Worm (Caenorhabditis elegans) whole organism, late embryonic: Measurements from ENCODE around the gene R193.2.

Experiments used
- C08G9.2 ChIP-seq: sonication (generic microtip); optimal IDR thresholded peaks from 2 replicates; lab custom pipeline; 2016; ENCODE audit warnings: mild to moderate bottlenecking, missing genetic modification characterization, moderate library complexity, missing compliant biosample characterization
- C38D4.7 ChIP-seq: fragments of 200-800 bp; sonication (Bioruptor generic); optimal IDR thresholded peaks from 2 replicates; lab custom pipeline; 2018; ENCODE audit warnings: mild to moderate bottlenecking, missing genetic modification characterization, moderate library complexity, missing compliant biosample characterization
- T23F11.4 ChIP-seq: fragments of 200-800 bp; sonication (Bioruptor generic); optimal IDR thresholded peaks from 2 replicates; lab custom pipeline; 2018; ENCODE audit warnings: mild to moderate bottlenecking, missing genetic modification characterization, missing compliant biosample characterization
- Y22D7AL.16 ChIP-seq: sonication (generic microtip); optimal IDR thresholded peaks from 2 replicates; lab custom pipeline; 2016; ENCODE audit warnings: missing genetic modification characterization, missing compliant biosample characterization
- ahr-1 ChIP-seq: sonication (generic microtip); optimal IDR thresholded peaks from 2 replicates; lab custom pipeline; 2016; ENCODE audit warnings: missing genetic modification characterization, missing compliant biosample characterization
- ama-1 ChIP-seq: fragments of 150-350 bp; optimal IDR thresholded peaks from 2 replicates; lab custom pipeline; 2014
- ceh-18 ChIP-seq: sonication (generic microtip); optimal IDR thresholded peaks from 2 replicates; lab custom pipeline; 2016; ENCODE audit warnings: missing genetic modification characterization, missing compliant biosample characterization
- ceh-22 ChIP-seq: sonication (generic microtip); optimal IDR thresholded peaks from 2 replicates; lab custom pipeline; 2017; ENCODE audit warnings: missing biosample characterization, missing genetic modification characterization
- ceh-24 ChIP-seq: sonication (generic microtip); optimal IDR thresholded peaks from 2 replicates; lab custom pipeline; 2016; ENCODE audit warnings: mild to moderate bottlenecking, missing genetic modification characterization, missing compliant biosample characterization
- ceh-30 ChIP-seq: fragments of 150-350 bp; optimal IDR thresholded peaks from 2 replicates; lab custom pipeline; 2014; ENCODE audit warnings: missing biosample characterization, missing genetic modification characterization
- ceh-34 ChIP-seq: sonication (generic microtip); optimal IDR thresholded peaks from 2 replicates; lab custom pipeline; 2016; ENCODE audit warnings: mild to moderate bottlenecking, missing genetic modification characterization, missing compliant biosample characterization
- ceh-45 ChIP-seq: fragments of 200-800 bp; sonication (Bioruptor generic); IDR thresholded peaks from 2 replicates; pipeline ENCODE4 v1.3.6; 2022; ENCODE audit warnings: missing genetic modification reagents, missing genetic modification characterization, missing compliant biosample characterization
- ceh-6 ChIP-seq: fragments of 200-800 bp; sonication (Bioruptor generic); optimal IDR thresholded peaks from 2 replicates; lab custom pipeline; 2018; ENCODE audit warnings: mild to moderate bottlenecking, missing genetic modification characterization, missing compliant biosample characterization
- che-1 ChIP-seq: sonication (generic microtip); optimal IDR thresholded peaks from 2 replicates; lab custom pipeline; 2016; ENCODE audit warnings: mild to moderate bottlenecking, missing genetic modification characterization, missing compliant biosample characterization
- dmd-4 ChIP-seq: sonication (generic microtip); optimal IDR thresholded peaks from 2 replicates; lab custom pipeline; 2016; ENCODE audit warnings: borderline replicate concordance, missing genetic modification characterization, missing compliant biosample characterization
- dve-1 ChIP-seq: sonication (generic microtip); optimal IDR thresholded peaks from 2 replicates; lab custom pipeline; 2017; ENCODE audit warnings: antibody characterized with exemption, mild to moderate bottlenecking, missing genetic modification characterization, missing compliant biosample characterization
- elt-2 ChIP-seq: sonication (generic microtip); optimal IDR thresholded peaks from 2 replicates; lab custom pipeline; 2016; ENCODE audit warnings: missing genetic modification reagents, missing genetic modification characterization, missing compliant biosample characterization
- eyg-1 ChIP-seq: sonication (generic microtip); optimal IDR thresholded peaks from 2 replicates; lab custom pipeline; 2016; ENCODE audit warnings: missing genotype, missing genetic modification characterization, missing compliant biosample characterization
- fkh-10 ChIP-seq: fragments of 150-350 bp; optimal IDR thresholded peaks from 2 replicates; lab custom pipeline; 2014; ENCODE audit warnings: missing biosample characterization, missing genetic modification reagents, missing genetic modification characterization
- fkh-6 ChIP-seq: sonication (generic microtip); optimal IDR thresholded peaks from 2 replicates; lab custom pipeline; 2016; ENCODE audit warnings: missing genetic modification characterization, missing compliant biosample characterization
- hlh-13 ChIP-seq: fragments of 200-800 bp; sonication (Bioruptor generic); optimal IDR thresholded peaks from 2 replicates; lab custom pipeline; 2018; ENCODE audit warnings: mild to moderate bottlenecking, missing genetic modification characterization, missing compliant biosample characterization
- hlh-15 ChIP-seq: sonication (generic microtip); optimal IDR thresholded peaks from 2 replicates; lab custom pipeline; 2016; ENCODE audit warnings: missing genetic modification characterization, missing compliant biosample characterization
- hlh-30 ChIP-seq: sonication (generic microtip); optimal IDR thresholded peaks from 2 replicates; lab custom pipeline; 2017; ENCODE audit warnings: antibody characterized with exemption, missing genetic modification characterization, missing compliant biosample characterization; ENCODE audit not compliant: insufficient read depth
- hlh-8 ChIP-seq: sonication (generic microtip); optimal IDR thresholded peaks from 2 replicates; lab custom pipeline; 2016; ENCODE audit warnings: missing genotype, missing genetic modification characterization, missing compliant biosample characterization
- lim-6 ChIP-seq: sonication (generic microtip); optimal IDR thresholded peaks from 2 replicates; lab custom pipeline; 2016; ENCODE audit warnings: missing genetic modification characterization, missing compliant biosample characterization
- mec-3 ChIP-seq: sonication (generic microtip); optimal IDR thresholded peaks from 2 replicates; lab custom pipeline; 2016; ENCODE audit warnings: borderline replicate concordance, missing genetic modification characterization, missing compliant biosample characterization
- nhr-232 ChIP-seq: sonication (generic microtip); optimal IDR thresholded peaks from 2 replicates; lab custom pipeline; 2016; ENCODE audit warnings: missing genetic modification characterization, missing compliant biosample characterization
- npax-4 ChIP-seq: sonication (generic microtip); optimal IDR thresholded peaks from 2 replicates; lab custom pipeline; 2016; ENCODE audit warnings: missing genetic modification characterization, missing compliant biosample characterization
- pat-9 ChIP-seq: fragments of 200-800 bp; sonication (Bioruptor generic); optimal IDR thresholded peaks from 2 replicates; lab custom pipeline; 2018; ENCODE audit warnings: mild to moderate bottlenecking, missing genetic modification characterization, moderate library complexity, missing compliant biosample characterization
- pha-4 ChIP-seq: fragments of 150-350 bp; optimal IDR thresholded peaks from 2 replicates; lab custom pipeline; 2018; ENCODE audit warnings: missing biosample characterization, missing genetic modification reagents, missing genetic modification characterization
- pqm-1 ChIP-seq: sonication (generic microtip); optimal IDR thresholded peaks from 2 replicates; lab custom pipeline; 2016; ENCODE audit warnings: missing genetic modification characterization, missing compliant biosample characterization
- pros-1 ChIP-seq: fragments of 150-350 bp; optimal IDR thresholded peaks from 2 replicates; lab custom pipeline; 2014; ENCODE audit warnings: missing biosample characterization, missing genetic modification reagents, missing genetic modification characterization
- ref-2 ChIP-seq: sonication (generic microtip); optimal IDR thresholded peaks from 2 replicates; lab custom pipeline; 2016; ENCODE audit warnings: missing genetic modification characterization, missing compliant biosample characterization
- rnt-1 ChIP-seq: sonication (generic microtip); optimal IDR thresholded peaks from 2 replicates; lab custom pipeline; 2016; ENCODE audit warnings: missing genetic modification characterization, missing compliant biosample characterization
- sdc-2 ChIP-seq: sonication (generic microtip); optimal IDR thresholded peaks from 2 replicates; lab custom pipeline; 2016; ENCODE audit warnings: missing genotype, missing genetic modification characterization, missing compliant biosample characterization
- sox-2 ChIP-seq: fragments of 200-800 bp; sonication (Bioruptor generic); IDR thresholded peaks from 2 replicates; pipeline ENCODE4 v1.3.6; 2022; ENCODE audit warnings: missing genetic modification reagents, missing genetic modification characterization, missing compliant biosample characterization
- tbx-2 ChIP-seq: sonication (generic microtip); optimal IDR thresholded peaks from 2 replicates; lab custom pipeline; 2016; ENCODE audit warnings: missing genetic modification characterization, missing compliant biosample characterization
- tbx-7 ChIP-seq: sonication (generic microtip); optimal IDR thresholded peaks from 2 replicates; lab custom pipeline; 2016; ENCODE audit warnings: missing genotype, missing genetic modification characterization, missing compliant biosample characterization
- ttx-3 ChIP-seq: sonication (generic microtip); optimal IDR thresholded peaks from 2 replicates; lab custom pipeline; 2016; ENCODE audit warnings: missing genetic modification reagents, missing genetic modification characterization, missing compliant biosample characterization
- unc-3 ChIP-seq, 2 experiments: fragments of 200-800 bp in 1 of 2; sonication (Bioruptor generic) in 1 of 2; sonication (generic microtip) in 1 of 2; conservative IDR thresholded peaks in 1 of 2; optimal IDR thresholded peaks in 1 of 2; 2 replicates each; pipeline versions ENCODE4 v1.3.6 to Lab custom; 2016 to 2022; ENCODE audit warnings: missing compliant biosample characterization in 2 of 2, missing genetic modification characterization in 2 of 2, missing genetic modification reagents in 1 of 2
- unc-42 ChIP-seq: sonication (generic microtip); optimal IDR thresholded peaks from 2 replicates; lab custom pipeline; 2016; ENCODE audit warnings: missing genotype, missing genetic modification characterization, missing compliant biosample characterization
- unc-55 ChIP-seq: sonication (generic microtip); optimal IDR thresholded peaks from 2 replicates; lab custom pipeline; 2017; ENCODE audit warnings: missing biosample characterization, missing genetic modification reagents, missing genetic modification characterization
- unc-86 ChIP-seq: sonication (generic microtip); optimal IDR thresholded peaks from 2 replicates; lab custom pipeline; 2016; ENCODE audit warnings: missing genetic modification characterization, missing compliant biosample characterization
- zip-5 ChIP-seq: sonication (generic microtip); optimal IDR thresholded peaks from 2 replicates; lab custom pipeline; 2016; ENCODE audit warnings: missing genetic modification characterization, missing compliant biosample characterization
- ztf-16 ChIP-seq: sonication (generic microtip); optimal IDR thresholded peaks from 2 replicates; lab custom pipeline; 2017; ENCODE audit warnings: missing genetic modification characterization, missing compliant biosample characterization

Gene R193.2

DNA sequence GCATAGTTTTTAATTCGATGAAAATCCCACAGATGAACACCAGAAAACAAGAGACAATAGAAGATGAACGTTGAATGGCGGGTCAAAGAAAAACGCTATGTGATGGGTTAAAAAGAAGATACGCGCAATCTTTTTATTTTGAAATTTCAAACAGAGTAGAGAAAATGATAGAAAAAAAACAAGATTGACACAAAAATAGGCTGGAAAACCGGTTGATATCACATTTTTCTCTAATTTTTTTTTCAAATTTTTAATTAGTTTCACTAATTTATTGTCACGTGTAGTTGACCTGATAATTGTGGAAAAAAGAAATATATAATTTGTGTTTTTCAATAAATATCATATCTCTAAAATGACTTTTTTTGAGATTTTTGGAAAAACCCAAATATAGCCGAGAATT is 24.2 kb downstream of the R193.2 start, which contains the start of gene C05D9.9:
C05D9.9 (minus strand) TSS at position 101 of the 400 bp plus-strand sequence.
- TF ChIP-seq ahr-1 (no peak), ceh-22 (no peak)
- TF ChIP-seq, all 69 proteins: peak for 0

DNA sequence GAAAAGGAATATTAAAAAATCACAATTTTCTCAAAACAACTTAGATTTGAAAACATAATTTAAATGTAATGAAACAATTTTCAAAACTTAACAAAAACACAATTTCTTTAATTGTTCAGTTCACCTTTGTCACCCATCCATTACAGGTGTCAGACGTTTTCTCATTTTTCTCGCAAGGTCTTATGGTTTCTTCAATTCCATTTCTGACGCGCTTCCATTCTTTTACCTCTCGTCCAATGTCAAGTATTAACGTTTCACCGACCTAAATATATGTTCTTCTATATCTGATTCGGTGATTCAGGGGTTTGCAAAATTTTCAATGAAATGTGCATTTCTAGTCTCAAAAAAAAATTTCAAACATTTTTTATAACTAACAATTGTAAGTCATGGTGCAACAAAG is 24.9 kb downstream of the R193.2 start:
- TF ChIP-seq pqm-1, result no peak
- TF ChIP-seq dmd-4 (tag; lab: Kevin White, UChicago), result no peak
- no peak for TF ChIP-seq pha-4 (tag; lab: Kevin White, UChicago)
- no peak for TF ChIP-seq nhr-232 (tag; lab: Kevin White, UChicago)
- no peak for TF ChIP-seq hlh-30
- TF ChIP-seq sdc-2 (tag; lab: Kevin White, UChicago), result no peak
- no peak for TF ChIP-seq ceh-30 (tag; lab: Kevin White, UChicago)
- no peak for TF ChIP-seq ref-2
- no peak for TF ChIP-seq che-1 (tag; lab: Kevin White, UChicago)
- TF ChIP-seq zip-5 (tag; lab: Kevin White, UChicago), result no peak
- no peak for TF ChIP-seq tbx-7
- no peak for TF ChIP-seq hlh-8 (tag; lab: Kevin White, UChicago)
- no peak for TF ChIP-seq unc-86
- no peak for TF ChIP-seq sox-2 (GFP tag; lab: Robert Waterston, UW)

DNA sequence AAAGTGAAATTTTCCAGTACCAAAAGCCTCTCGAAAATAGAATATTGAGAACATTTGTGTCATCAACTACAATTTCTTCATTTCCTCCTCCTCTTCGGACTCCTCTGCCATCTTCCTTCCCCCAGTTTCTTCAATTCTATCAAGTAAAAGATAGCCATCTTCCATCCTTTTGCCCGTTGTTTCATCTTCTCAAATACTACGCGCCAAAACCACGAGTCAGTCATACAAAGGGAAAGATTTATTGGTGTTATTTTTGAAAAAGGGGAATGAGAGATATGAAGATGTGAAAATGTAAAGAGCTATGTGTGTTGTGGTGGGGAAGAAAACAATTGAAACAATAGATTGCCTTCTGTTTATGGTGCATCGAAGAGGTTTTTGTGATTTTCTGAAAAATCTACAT is 26.2 kb downstream of the R193.2 start:
- no peak for TF ChIP-seq ttx-3
- peak; percentile 12 for TF ChIP-seq ceh-18 (tag; lab: Kevin White, UChicago)
- TF ChIP-seq unc-55 (GFP tag; lab: Kevin White, UChicago), result peak; percentile 25
- TF ChIP-seq, all 69 proteins: peak for 2

DNA sequence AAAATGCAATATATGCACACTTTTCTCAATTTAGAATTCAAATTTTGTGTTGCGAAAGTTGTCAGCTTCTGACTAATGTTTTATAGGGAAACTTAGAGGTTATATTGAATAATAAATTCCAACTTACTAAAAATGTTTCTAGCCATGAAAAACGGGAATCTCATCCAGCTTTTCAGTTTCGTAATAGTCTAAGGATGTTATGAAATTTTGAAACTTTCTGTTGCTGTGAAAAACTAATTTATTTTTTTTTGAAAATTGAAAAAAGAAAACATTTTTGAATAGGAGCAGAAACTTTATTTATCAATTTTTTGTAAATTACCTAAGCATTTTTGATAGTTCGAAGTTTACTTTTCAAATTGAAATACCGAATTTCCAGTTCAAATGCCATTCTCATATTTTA is 26.8 kb downstream of the R193.2 start:
- no peak for TF ChIP-seq ceh-24
- TF ChIP-seq sdc-2 (tag; lab: Kevin White, UChicago), result no peak
- TF ChIP-seq, all 69 proteins: peak for 0

DNA sequence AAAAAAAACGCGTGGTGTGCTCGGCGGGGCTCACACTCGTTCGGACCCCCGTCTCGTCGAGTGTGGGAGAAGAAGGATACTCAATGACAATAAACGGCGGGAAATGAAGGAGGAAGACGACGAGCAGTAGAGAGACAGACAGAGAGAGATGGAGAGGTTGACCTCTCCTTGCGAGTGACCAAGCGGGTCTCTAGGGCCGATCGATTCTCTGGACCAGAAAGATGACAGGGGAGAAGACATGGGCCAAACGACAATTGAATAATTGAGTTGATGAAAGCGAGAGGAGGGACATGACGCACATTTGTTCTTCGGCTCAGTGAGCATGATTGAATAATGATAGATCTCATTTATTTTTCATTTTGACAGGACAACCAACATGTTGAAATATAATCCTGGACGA is 28.1 kb downstream of the R193.2 start:
- TF ChIP-seq fkh-6 (tag; lab: Kevin White, UChicago) (peak; percentile 11), sdc-2 (tag; lab: Kevin White, UChicago) (peak; percentile 76), mec-3 (tag; lab: Kevin White, UChicago) (peak; percentile 25), npax-4 (tag; lab: Kevin White, UChicago) (no peak), fkh-10 (GFP tag; lab: Kevin White, UChicago) (peak; percentile 2), Y22D7AL.16 (no peak), ceh-45 (GFP tag; lab: Robert Waterston, UW) (no peak), elt-2 (no peak), dmd-4 (tag; lab: Kevin White, UChicago) (no peak), rnt-1 (peak; percentile 52), ceh-24 (no peak), ceh-30 (tag; lab: Kevin White, UChicago) (no peak), ceh-18 (tag; lab: Kevin White, UChicago) (peak; percentile 40), eyg-1 (tag; lab: Kevin White, UChicago) (no peak), unc-3 (GFP tag; conservative IDR thresholded peaks at IDR 0.05; lab: Robert Waterston, UW) (no peak), unc-3 (tag; optimal IDR thresholded peaks at IDR 0.05; lab: Kevin White, UChicago) (peak; percentile 2), ceh-34 (tag; lab: Kevin White, UChicago) (peak; percentile 66), tbx-2 (tag; lab: Kevin White, UChicago) (peak; percentile 74), ztf-16 (tag; lab: Kevin White, UChicago) (no peak), unc-42 (peak; percentile 98), ref-2 (peak; percentile 80), T23F11.4 (no peak), hlh-15 (tag; lab: Kevin White, UChicago) (no peak), dve-1 (no peak), hlh-13 (GFP tag; lab: Kevin White, UChicago) (no peak), hlh-8 (tag; lab: Kevin White, UChicago) (no peak), lim-6 (tag; lab: Kevin White, UChicago) (no peak), pros-1 (tag; lab: Kevin White, UChicago) (no peak), C08G9.2 (tag; lab: Kevin White, UChicago) (peak; percentile 19), ceh-6 (GFP tag; lab: Kevin White, UChicago) (no peak), ama-1 (lab: Kevin White, UChicago) (no peak), C38D4.7 (GFP tag; lab: Kevin White, UChicago) (no peak), ttx-3 (no peak), pat-9 (tag; lab: Kevin White, UChicago) (no peak), ceh-22 (no peak)
